Worm (Caenorhabditis elegans): ENCODE measurements around the gene mogs-1.

The mogs-1 gene

DNA sequence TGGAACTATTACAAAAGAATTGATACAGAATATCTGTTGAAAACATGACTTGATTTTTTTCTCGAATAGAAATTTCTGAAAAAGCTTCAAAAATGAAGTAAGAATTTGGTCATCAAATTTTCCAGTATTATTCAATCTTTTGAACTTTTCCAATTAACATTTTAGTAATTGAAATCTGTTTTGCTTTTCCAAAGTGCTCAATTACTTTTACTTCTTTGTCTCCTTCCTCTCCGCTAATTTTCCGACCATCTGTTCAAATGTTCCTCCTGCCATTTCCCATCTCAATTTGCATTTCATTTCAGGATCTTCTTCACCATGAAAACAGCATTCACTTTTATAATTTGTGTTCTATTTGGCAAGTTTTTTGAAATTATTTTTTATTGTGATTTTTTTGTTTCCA, 27.1 kb upstream of the mogs-1 start, which contains the start of gene F36H1.11:
Gene F36H1.11, plus strand, starts transcription at position 301 of the 400 bp plus-strand sequence.
- TF ChIP-seq akir-1 (GFP tag; optimal IDR thresholded peaks at IDR 0.05) = no peak
- TF ChIP-seq egl-18 (GFP tag; IDR thresholded peaks at IDR 0.05) = no peak
- no peak for TF ChIP-seq F37B4.10 (GFP tag; IDR thresholded peaks at IDR 0.05)
- TF ChIP-seq rpc-1 (optimal IDR thresholded peaks at IDR 0.05) = no peak
- TF ChIP-seq rpc-1 (tag; optimal IDR thresholded peaks at IDR 0.05) = no peak
- TF ChIP-seq efl-1 (GFP tag; optimal IDR thresholded peaks at IDR 0.05) = no peak
- no peak for TF ChIP-seq F23B12.7 (tag; optimal IDR thresholded peaks at IDR 0.05; ENCODE audit: insufficient read depth)
- TF ChIP-seq nfyb-1 (GFP tag; IDR thresholded peaks at IDR 0.05) = no peak
- TF ChIP-seq tbx-9 (tag; optimal IDR thresholded peaks at IDR 0.05; ENCODE audit: borderline replicate concordance) = no peak
- no peak for TF ChIP-seq F49E8.2 (tag; optimal IDR thresholded peaks at IDR 0.05; ENCODE audit: insufficient read depth)
- TF ChIP-seq cebp-2 (GFP tag; IDR thresholded peaks at IDR 0.05) = no peak
- TF ChIP-seq ama-1 (optimal IDR thresholded peaks at IDR 0.05) = no peak
- TF ChIP-seq ama-1 (GFP tag; optimal IDR thresholded peaks at IDR 0.05) = no peak
- TF ChIP-seq bed-2 (GFP tag; IDR thresholded peaks at IDR 0.05) = no peak
- TF ChIP-seq attf-3 (GFP tag; conservative IDR thresholded peaks at IDR 0.05) = no peak

DNA sequence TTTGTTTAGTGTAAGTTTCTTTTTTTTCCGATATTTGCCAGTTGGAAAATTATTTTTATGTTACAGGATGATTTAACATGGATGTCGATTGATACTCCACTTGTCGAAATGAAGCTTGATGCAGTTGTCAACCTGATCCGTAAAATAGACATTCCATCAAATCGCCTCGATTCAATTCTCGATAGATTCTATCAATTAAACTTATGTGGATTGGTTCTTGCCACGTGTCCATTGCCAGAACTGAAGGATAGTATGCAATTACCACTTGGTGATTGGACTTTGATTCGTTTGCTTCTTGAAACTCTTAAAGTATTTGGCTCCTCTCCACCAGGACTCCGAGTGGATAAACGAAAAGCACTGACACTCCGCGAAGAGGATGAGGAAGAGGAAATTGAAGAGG, 22.6 kb upstream of the mogs-1 start:
- TF ChIP-seq dpl-1 (GFP tag; optimal IDR thresholded peaks at IDR 0.05) (no peak), unc-62 (GFP tag; optimal IDR thresholded peaks at IDR 0.05) (no peak), mxl-1 (tag; optimal IDR thresholded peaks at IDR 0.05) (no peak), nfyb-1 (GFP tag; IDR thresholded peaks at IDR 0.05) (no peak), nhr-90 (tag; optimal IDR thresholded peaks at IDR 0.05) (no peak), nfya-2 (GFP tag; IDR thresholded peaks at IDR 0.05) (no peak), ztf-25 (GFP tag; IDR thresholded peaks at IDR 0.05) (no peak), lin-35 (GFP tag; optimal IDR thresholded peaks at IDR 0.05) (no peak), Y95B8A.8 (GFP tag; IDR thresholded peaks at IDR 0.05) (no peak), aptf-2 (GFP tag; conservative IDR thresholded peaks at IDR 0.05) (no peak), T07F8.4 (tag; optimal IDR thresholded peaks at IDR 0.05) (no peak), lin-54 (GFP tag; optimal IDR thresholded peaks at IDR 0.05) (no peak), hlh-12 (tag; optimal IDR thresholded peaks at IDR 0.05) (no peak), tbp1 (GFP tag; optimal IDR thresholded peaks at IDR 0.05) (no peak), ceh-58 (GFP tag; IDR thresholded peaks at IDR 0.05) (no peak)

DNA sequence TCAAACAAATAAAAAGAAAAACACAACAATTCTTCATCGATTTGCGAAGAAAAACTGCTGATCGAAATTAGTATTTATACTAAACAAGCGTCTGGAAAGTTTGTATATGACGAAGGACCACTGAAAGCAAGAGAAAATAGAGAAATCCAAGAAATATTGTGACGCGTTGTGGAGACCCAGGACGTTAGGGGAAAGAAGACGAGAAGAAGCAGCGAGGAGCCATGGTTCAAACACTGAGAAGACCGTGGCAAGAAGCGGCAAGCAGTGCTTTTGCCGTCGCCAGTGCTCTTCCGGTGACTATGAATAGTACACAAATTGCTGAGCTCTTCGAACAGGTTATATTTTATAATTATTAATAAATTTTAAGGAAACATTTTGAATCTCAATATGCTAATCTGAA, 16.9 kb upstream of the mogs-1 start:
- TF ChIP-seq T07F8.4 (tag; optimal IDR thresholded peaks at IDR 0.05) (no peak), T26A5.8 (tag; optimal IDR thresholded peaks at IDR 0.05) (no peak), ztf-3 (GFP tag; optimal IDR thresholded peaks at IDR 0.05) (no peak), Y56A3A.18 (GFP tag; IDR thresholded peaks at IDR 0.05) (no peak), hmg-1.2 (GFP tag; IDR thresholded peaks at IDR 0.05) (peak; percentile 58; the same call in 1 of the 2 replicates), lir-1 (GFP tag; conservative IDR thresholded peaks at IDR 0.05) (no peak)

DNA sequence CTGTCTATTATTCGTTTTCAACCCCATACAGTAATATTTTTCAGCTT, 16.7 kb upstream of the mogs-1 start, which contains the start of gene kdin-1:
Gene kdin-1, plus strand, starts transcription at position 38 of the 47 bp plus-strand sequence.
- TF ChIP-seq ceh-40 (GFP tag; IDR thresholded peaks at IDR 0.05) = no peak
- no peak for TF ChIP-seq efl-1 (GFP tag; optimal IDR thresholded peaks at IDR 0.05)
- TF ChIP-seq fkh-3 (tag; optimal IDR thresholded peaks at IDR 0.05) = no peak
- no peak for TF ChIP-seq sptf-2 (GFP tag; optimal IDR thresholded peaks at IDR 0.05)
- no peak for TF ChIP-seq ccch-3 (GFP tag; optimal IDR thresholded peaks at IDR 0.05)
- TF ChIP-seq Y53G8AR.9 (GFP tag; conservative IDR thresholded peaks at IDR 0.05) = no peak
- no peak for TF ChIP-seq die-1 (tag; optimal IDR thresholded peaks at IDR 0.05)
- no peak for TF ChIP-seq snpc-1.3 (tag; optimal IDR thresholded peaks at IDR 0.05; ENCODE audit: insufficient read depth)
- no peak for TF ChIP-seq Y56A3A.18 (GFP tag; IDR thresholded peaks at IDR 0.05)
- no peak for TF ChIP-seq lsy-27 (tag; optimal IDR thresholded peaks at IDR 0.05; ENCODE audit: borderline replicate concordance, insufficient read depth)
- no peak for TF ChIP-seq B0336.3 (GFP tag; IDR thresholded peaks at IDR 0.05)
- no peak for TF ChIP-seq cebp-2 (GFP tag; IDR thresholded peaks at IDR 0.05)
- no peak for TF ChIP-seq sdz-38 (tag; optimal IDR thresholded peaks at IDR 0.05)
- TF ChIP-seq snpc-1.1 (tag; optimal IDR thresholded peaks at IDR 0.05; ENCODE audit: insufficient read depth) = no peak
- no peak for TF ChIP-seq ZK185.1 (tag; optimal IDR thresholded peaks at IDR 0.05; ENCODE audit: poor library complexity, severe bottlenecking)

All from whole organism, young adult.